Worm (Caenorhabditis elegans): Measurements from ENCODE around the gene papl-1.

ce11 chrV:12796908-12797490 is 37.4 kb upstream of the papl-1 start:
- no peak for TF ChIP-seq unc-62 (GFP tag; optimal IDR thresholded peaks at IDR 0.05)
- no peak for TF ChIP-seq ztf-18 (tag; optimal IDR thresholded peaks at IDR 0.05)
- no peak for TF ChIP-seq gei-17 (GFP tag; optimal IDR thresholded peaks at IDR 0.05)
- TF ChIP-seq mel-28 (tag; optimal IDR thresholded peaks at IDR 0.05; ENCODE audit: borderline replicate concordance) = no peak
- no peak for TF ChIP-seq unc-130 (GFP tag; optimal IDR thresholded peaks at IDR 0.05)
- no peak for TF ChIP-seq pha-4 (tag; optimal IDR thresholded peaks at IDR 0.05)
- TF ChIP-seq him-1 (tag; optimal IDR thresholded peaks at IDR 0.05) = no peak
- TF ChIP-seq lag-1 (GFP tag; IDR thresholded peaks at IDR 0.05) = no peak
- no peak for TF ChIP-seq nhr-27 (tag; optimal IDR thresholded peaks at IDR 0.05)
- TF ChIP-seq K12H6.12 (tag; optimal IDR thresholded peaks at IDR 0.05) = no peak
- TF ChIP-seq Y67H2A.10 (GFP tag; conservative IDR thresholded peaks at IDR 0.05) = no peak

Data from whole organism, young adult.